Fruit fly (Drosophila melanogaster): ENCODE results near the gene CG33229.

CG33229 gene

DNA sequence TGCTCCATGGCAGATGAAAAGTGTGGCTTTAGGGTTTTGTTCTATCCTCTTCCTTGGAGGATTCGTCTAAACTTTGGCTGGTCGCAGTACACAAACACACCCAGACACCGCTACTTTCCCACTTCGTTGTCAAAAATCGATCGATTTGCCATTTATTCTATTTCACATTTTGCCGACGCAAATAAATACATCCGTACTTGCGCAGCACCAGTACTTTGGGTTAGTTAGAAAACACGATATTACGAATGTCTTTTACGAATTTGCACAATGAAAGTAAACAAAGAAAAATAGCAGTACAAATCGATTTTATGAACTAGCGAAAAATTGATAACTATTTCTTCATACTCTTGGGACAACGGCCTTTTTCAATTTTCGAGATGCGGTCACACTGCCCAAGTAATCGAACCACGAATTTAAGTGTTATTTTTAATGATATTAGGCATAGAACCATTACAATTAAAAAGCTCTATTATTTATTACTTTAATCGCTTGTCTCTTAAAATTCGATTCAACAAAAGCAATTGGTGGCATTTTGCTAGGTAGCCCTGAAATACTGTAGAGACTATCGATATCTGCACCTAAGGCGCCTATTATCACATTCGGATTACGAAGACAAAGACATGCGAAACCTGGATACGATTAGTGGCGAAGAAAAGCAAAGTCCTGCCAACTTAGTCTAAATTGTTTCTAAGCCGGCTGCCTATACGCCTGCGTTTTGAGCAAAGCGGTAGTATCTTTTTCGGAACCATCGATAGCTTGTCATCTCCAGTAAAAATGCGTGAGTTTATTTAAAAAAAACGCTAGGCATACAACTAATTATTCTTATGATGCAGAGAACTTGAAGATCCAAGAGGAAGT lies 34.2 kb downstream of the CG33229 start, which contains the start of the genes DIP2 and wac (continued):
- TF ChIP-seq CG4360 (GFP tag; IDR thresholded peaks at IDR 0.05), result no peak
- no peak; the same call in 2 of the 3 replicates for TF ChIP-seq otp (GFP tag; IDR thresholded peaks at IDR 0.05)
- peak; percentile 31 for TF ChIP-seq fd102C (GFP tag; optimal IDR thresholded peaks at IDR 0.05)
- peak; percentile 64 for TF ChIP-seq maf-S (GFP tag; optimal IDR thresholded peaks at IDR 0.05)
- TF ChIP-seq CG4617 (GFP tag; optimal IDR thresholded peaks at IDR 0.05; ENCODE audit: borderline replicate concordance), result peak; percentile 63
- peak; percentile 53 for TF ChIP-seq CG10209 (GFP tag; optimal IDR thresholded peaks at IDR 0.05)
- TF ChIP-seq CG15479 (GFP tag; optimal IDR thresholded peaks at IDR 0.05), result peak; percentile 6
- TF ChIP-seq insv (GFP tag; optimal IDR thresholded peaks at IDR 0.05), result peak in 1 of 2 experiments; percentile 49
- no peak for TF ChIP-seq CG12071 (GFP tag; optimal IDR thresholded peaks at IDR 0.05)
- TF ChIP-seq CG15696 (tag; optimal IDR thresholded peaks at IDR 0.05), result peak; percentile 55
- TF ChIP-seq CG9437 (GFP tag; optimal IDR thresholded peaks at IDR 0.05), result peak; percentile 18
- peak; percentile 79 for TF ChIP-seq sisA (GFP tag; IDR thresholded peaks at IDR 0.05)
- TF ChIP-seq ems (GFP tag; optimal IDR thresholded peaks at IDR 0.05), result peak; percentile 82
- peak; percentile 19; the same call in 1 of the 3 replicates for TF ChIP-seq CG14050 (GFP tag; IDR thresholded peaks at IDR 0.05)
- peak; percentile 57; the same call in 1 of the 2 replicates for TF ChIP-seq CG10366 (GFP tag; IDR thresholded peaks at IDR 0.05)
- peak; percentile 95 for TF ChIP-seq unc-4 (GFP tag; IDR thresholded peaks at IDR 0.05; ENCODE audit: partially characterized antibody)
- TF ChIP-seq YL-1 (GFP tag; optimal IDR thresholded peaks at IDR 0.05), result peak; percentile 84
- TF ChIP-seq CG33557 (GFP tag; optimal IDR thresholded peaks at IDR 0.05), result peak; percentile 60
- TF ChIP-seq NC2β (GFP tag; optimal IDR thresholded peaks at IDR 0.05), result peak; percentile 77
- TF ChIP-seq CG6765 (GFP tag; optimal IDR thresholded peaks at IDR 0.05), result peak; percentile 42
- peak; percentile 59 for TF ChIP-seq CG4854 (GFP tag; optimal IDR thresholded peaks at IDR 0.05)
- TF ChIP-seq CG14710 (tag; optimal IDR thresholded peaks at IDR 0.05), result peak; percentile 89
- peak; percentile 75 for TF ChIP-seq nmo (GFP tag; optimal IDR thresholded peaks at IDR 0.05)
- TF ChIP-seq CG31365 (tag; optimal IDR thresholded peaks at IDR 0.05), result peak; percentile 53
- TF ChIP-seq GATAe (GFP tag; conservative IDR thresholded peaks at IDR 0.05), result 0 out of 2 replicates have a peak, but pooled peaks have one; percentile 15
- peak; percentile 51 for TF ChIP-seq MESR4 (GFP tag; optimal IDR thresholded peaks at IDR 0.05)
- peak; percentile 97 for TF ChIP-seq pros (GFP tag; optimal IDR thresholded peaks at IDR 0.05)
- TF ChIP-seq E2f1 (GFP tag; IDR thresholded peaks at IDR 0.05), result no peak; the same call in none of the 2 replicates
- peak; percentile 96 for TF ChIP-seq BEAF-32 (GFP tag; optimal IDR thresholded peaks at IDR 0.05)
- no peak for TF ChIP-seq usp (GFP tag; optimal IDR thresholded peaks at IDR 0.05)
- peak; percentile 86 for TF ChIP-seq her (GFP tag; optimal IDR thresholded peaks at IDR 0.05)
- TF ChIP-seq CG9817 (tag; optimal IDR thresholded peaks at IDR 0.05), result peak; percentile 64
- no peak for TF ChIP-seq sc (optimal IDR thresholded peaks at IDR 0.05)
- TF ChIP-seq sc (GFP tag; optimal IDR thresholded peaks at IDR 0.05), result peak; percentile 37
- peak; percentile 91 for TF ChIP-seq CG42726 (GFP tag; IDR thresholded peaks at IDR 0.05; ENCODE audit: partially characterized antibody)
- peak; percentile 35 for TF ChIP-seq cg (GFP tag; optimal IDR thresholded peaks at IDR 0.05)
- no peak for TF ChIP-seq Blimp-1 (GFP tag; optimal IDR thresholded peaks at IDR 0.05)
- TF ChIP-seq dysf (GFP tag; IDR thresholded peaks at IDR 0.05), result peak; percentile 71
- TF ChIP-seq CG9609 (GFP tag; optimal IDR thresholded peaks at IDR 0.05), result peak; percentile 82
- TF ChIP-seq CG14860 (GFP tag; IDR thresholded peaks at IDR 0.05; ENCODE audit: partially characterized antibody), result peak; percentile 76
- peak; percentile 72 to 90 for TF ChIP-seq dpn (GFP tag; optimal IDR thresholded peaks at IDR 0.05)
- no peak for TF ChIP-seq dan (GFP tag; IDR thresholded peaks at IDR 0.05)
- no peak for TF ChIP-seq h (optimal IDR thresholded peaks at IDR 0.05)
- TF ChIP-seq p53 (GFP tag; optimal IDR thresholded peaks at IDR 0.05), result peak; percentile 76
- TF ChIP-seq zen2 (GFP tag; IDR thresholded peaks at IDR 0.05; ENCODE audit: partially characterized antibody), result peak; percentile 86
- no peak for TF ChIP-seq nom (GFP tag; optimal IDR thresholded peaks at IDR 0.05)
- no peak for TF ChIP-seq Asciz (GFP tag; optimal IDR thresholded peaks at IDR 0.05)

All from whole organism, embryonic.